Worm (Caenorhabditis elegans): ENCODE results near the gene C50E3.13.

Gene C50E3.13

DNA sequence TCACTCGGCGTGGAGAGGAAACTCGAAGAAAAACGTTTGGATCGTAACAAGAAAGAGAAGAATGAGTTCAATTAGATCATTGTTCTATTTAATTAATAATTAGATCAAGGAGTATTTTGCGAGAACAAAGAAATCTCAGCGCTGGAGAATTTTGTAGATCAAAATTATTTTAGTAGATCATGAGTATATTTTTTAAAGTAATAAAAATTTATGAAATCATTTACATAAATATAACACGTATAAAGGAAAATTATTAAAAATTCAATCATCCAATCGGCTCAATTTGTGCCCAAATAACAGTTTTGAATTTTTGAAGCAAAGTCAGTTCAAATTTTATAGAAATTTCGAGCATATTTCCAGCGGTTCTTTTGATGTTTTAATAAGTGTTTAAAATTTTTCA, at the start of gene C50E3.13:
C50E3.13 (minus strand) TSS at position 101 of the 400 bp plus-strand sequence.
- no peak for TF ChIP-seq him-1 (tag; optimal IDR thresholded peaks at IDR 0.05)
- TF ChIP-seq W03F9.2 (tag; optimal IDR thresholded peaks at IDR 0.05), result no peak
- TF ChIP-seq dao-5 (tag; optimal IDR thresholded peaks at IDR 0.05), result no peak

DNA sequence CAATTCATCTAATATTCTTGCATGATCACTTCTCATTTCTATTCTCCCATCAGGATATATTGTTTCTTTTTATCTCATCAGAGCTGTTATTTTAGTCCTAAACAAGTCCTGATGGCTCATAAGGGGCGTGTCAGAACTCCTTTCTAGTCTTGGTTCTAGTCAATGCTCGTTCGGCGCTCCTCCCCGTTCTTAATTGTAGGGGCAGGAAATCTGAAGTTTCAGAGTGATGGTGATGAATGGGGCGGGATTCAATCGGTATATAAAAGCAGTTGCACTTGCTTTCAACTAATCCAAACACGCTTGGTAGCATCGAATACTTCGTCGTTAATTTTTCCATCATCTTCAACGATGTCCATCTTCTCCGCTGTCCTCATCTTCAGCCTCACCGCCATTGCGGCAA, 48.2 kb upstream of the C50E3.13 start, which contains the start of gene C12D5.4:
C12D5.4 (plus strand) TSS at position 301 of the 400 bp plus-strand sequence.
- TF ChIP-seq dao-5 (tag; optimal IDR thresholded peaks at IDR 0.05) (no peak), W03F9.2 (tag; optimal IDR thresholded peaks at IDR 0.05) (no peak), him-1 (tag; optimal IDR thresholded peaks at IDR 0.05) (no peak)

DNA sequence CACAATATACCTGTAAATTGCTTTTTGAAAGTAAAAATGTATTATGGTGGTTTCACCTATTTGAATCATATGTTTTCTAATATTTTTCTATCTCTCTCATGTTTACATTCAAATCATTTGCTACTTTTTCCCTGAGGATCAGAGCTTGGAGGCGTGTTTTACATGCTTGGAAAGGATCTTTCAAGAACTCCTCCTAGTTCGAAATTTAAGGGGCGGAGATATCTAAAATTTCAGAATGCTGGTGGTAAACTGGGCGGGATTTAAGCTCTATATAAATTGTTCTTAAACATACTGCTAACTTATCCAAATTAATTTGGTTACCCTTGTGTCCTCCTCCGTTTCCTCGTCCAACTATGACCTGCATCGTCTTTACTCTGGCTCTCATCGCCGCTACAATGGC, 43.9 kb upstream of the C50E3.13 start, which contains the start of gene C12D5.5:
C12D5.5 (plus strand) TSS at position 301 of the 400 bp plus-strand sequence.
- TF ChIP-seq dao-5 (tag; optimal IDR thresholded peaks at IDR 0.05) (no peak), W03F9.2 (tag; optimal IDR thresholded peaks at IDR 0.05) (no peak), him-1 (tag; optimal IDR thresholded peaks at IDR 0.05) (no peak)

DNA sequence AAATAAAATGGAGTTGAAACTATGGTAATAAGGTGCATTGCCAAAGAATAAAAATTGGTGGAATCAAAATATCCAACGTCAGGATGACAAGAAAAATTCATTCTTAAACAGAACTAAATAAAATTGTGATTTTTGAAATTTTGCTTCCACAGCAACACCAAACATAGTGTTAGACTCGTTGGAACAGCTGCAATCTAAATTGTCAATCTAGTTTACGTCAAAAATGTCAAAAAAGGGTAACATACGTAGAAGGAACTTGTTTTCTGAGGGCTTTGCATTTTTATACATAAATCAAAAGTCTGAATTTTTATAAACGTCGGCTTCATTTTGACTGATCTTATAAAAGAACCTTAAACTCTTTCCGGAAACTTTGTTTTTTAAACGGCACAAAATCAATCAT, 29.5 kb upstream of the C50E3.13 start, which contains the start of gene srh-200:
srh-200 (minus strand) TSS at position 101 of the 400 bp plus-strand sequence.
- TF ChIP-seq W03F9.2 (tag; optimal IDR thresholded peaks at IDR 0.05), result no peak

DNA sequence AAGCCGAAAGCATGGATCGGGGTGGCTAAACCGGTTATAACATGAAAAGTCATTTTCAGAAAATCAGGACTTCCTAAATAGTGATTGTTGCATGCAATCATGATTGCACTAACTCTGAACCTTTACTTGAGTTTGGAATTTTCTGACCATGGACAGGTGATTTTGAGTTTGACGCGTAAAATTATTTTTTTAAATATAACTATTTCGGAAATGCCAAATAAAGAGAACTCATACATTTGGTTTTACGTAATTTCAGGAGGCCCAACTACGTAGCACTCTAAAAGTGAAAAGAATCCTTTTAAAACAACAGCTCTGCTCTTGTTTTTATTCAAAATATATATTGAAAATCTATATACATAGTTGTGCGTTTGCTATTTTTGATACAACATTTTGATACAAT, 27.7 kb upstream of the C50E3.13 start, which contains the start of gene srh-234:
srh-234 (minus strand) TSS at position 101 of the 400 bp plus-strand sequence.
- TF ChIP-seq dao-5 (tag; optimal IDR thresholded peaks at IDR 0.05), result no peak
- no peak for TF ChIP-seq W03F9.2 (tag; optimal IDR thresholded peaks at IDR 0.05)
- TF ChIP-seq him-1 (tag; optimal IDR thresholded peaks at IDR 0.05), result no peak

DNA sequence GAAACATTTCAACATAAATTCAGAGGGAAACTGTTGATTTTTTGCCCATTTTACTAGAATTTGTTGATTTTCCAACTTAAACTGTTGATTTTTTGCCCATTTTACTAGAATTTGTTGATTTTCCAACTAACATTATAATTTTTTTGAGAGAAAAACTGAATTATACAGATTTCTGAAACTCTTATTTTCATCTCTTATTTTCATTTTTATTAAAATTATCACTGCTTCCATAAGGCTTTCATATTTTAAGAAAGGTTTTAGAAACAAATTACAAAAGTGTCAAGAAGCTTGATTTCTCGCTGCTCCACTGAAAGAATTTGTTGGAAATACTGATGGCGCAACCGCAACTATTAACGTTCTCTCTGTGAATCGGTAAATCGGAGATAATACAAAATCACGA, 25.9 kb upstream of the C50E3.13 start:
- TF ChIP-seq dao-5 (tag; optimal IDR thresholded peaks at IDR 0.05), result no peak
- no peak for TF ChIP-seq W03F9.2 (tag; optimal IDR thresholded peaks at IDR 0.05)
- TF ChIP-seq him-1 (tag; optimal IDR thresholded peaks at IDR 0.05), result no peak

DNA sequence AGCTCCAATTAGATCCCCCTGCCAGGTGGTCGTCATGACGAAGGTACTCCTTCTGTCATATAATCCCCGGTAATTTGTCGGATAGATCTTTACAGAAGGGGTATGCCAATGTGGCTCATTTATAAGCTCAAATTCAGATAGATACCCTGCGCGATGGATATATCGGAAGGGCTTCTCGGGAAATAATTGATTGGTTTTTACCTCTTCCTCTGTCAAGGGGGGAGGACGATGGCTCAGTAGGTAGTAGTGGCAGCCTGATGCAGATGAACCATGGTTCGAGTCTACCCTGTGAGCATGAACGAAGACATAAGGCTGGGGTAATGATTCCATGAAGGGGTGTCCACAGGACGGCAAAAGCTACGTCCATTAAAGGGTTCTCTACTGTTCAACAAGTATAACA, 23.1 kb upstream of the C50E3.13 start:
- no peak for TF ChIP-seq dao-5 (tag; optimal IDR thresholded peaks at IDR 0.05)
- TF ChIP-seq him-1 (tag; optimal IDR thresholded peaks at IDR 0.05), result no peak
- TF ChIP-seq W03F9.2 (tag; optimal IDR thresholded peaks at IDR 0.05), result no peak

DNA sequence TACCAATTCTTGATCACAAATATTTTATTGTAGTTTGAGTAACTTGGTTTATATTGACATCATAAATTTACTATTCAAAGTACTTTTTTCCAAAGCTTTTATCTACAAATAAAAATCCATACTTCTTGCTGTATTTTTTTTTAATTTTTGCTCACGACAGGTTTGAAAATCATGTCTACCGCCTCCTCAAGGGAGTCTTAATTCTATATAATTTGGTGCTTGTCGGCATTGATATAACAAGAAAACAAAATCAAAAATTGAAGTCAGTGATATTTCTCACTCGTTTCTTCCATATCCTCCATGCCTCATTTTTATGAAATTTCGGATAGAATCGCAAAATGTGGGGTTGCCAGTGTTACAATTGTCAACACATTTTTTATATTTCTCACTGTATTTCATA, 21.4 kb upstream of the C50E3.13 start, which contains the start of gene str-47:
str-47 (plus strand) TSS at position 301 of the 400 bp plus-strand sequence.
- no peak for TF ChIP-seq dao-5 (tag; optimal IDR thresholded peaks at IDR 0.05)
- no peak for TF ChIP-seq him-1 (tag; optimal IDR thresholded peaks at IDR 0.05)
- TF ChIP-seq W03F9.2 (tag; optimal IDR thresholded peaks at IDR 0.05), result no peak

DNA sequence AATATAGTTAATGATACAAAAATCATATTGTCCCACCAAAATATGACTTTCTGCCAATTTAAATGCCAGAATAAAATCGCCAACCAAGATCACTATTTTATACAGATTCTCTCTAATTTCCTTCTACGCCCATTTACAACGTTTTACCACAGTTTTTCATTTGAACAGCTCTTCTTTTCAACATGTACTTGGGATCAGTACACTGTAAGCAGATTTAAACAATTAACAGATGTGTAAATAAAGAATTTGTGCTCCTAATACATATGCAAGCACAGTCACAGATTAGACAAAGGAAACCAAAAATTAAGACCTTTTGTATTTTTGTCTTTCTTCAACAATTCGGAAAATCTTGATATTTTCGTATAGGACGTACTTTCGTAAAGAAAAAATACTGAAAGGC, 19.4 kb upstream of the C50E3.13 start, which contains the start of gene F07C4.11:
F07C4.11 (minus strand) TSS at position 101 of the 400 bp plus-strand sequence.
- TF ChIP-seq him-1 (tag; optimal IDR thresholded peaks at IDR 0.05) (no peak), dao-5 (tag; optimal IDR thresholded peaks at IDR 0.05) (no peak), W03F9.2 (tag; optimal IDR thresholded peaks at IDR 0.05) (no peak)

DNA sequence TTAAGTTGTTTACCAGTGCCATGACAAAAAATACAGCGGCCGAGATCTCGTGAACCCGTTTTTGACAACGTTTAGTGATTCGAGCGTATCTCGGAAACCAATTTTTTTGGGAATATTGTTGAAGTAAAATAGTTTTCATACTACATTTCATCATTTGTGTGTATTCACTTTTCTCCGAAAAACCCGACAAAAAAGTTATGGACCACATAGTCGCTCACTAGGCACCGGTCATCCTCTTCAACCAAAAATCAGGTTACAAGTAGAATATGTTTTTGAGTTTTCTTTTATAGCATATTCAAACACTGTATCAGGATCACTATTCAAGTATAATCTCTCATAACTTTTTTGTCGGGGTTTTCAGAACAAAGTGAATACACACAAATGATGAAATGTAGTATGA, 17.7 kb upstream of the C50E3.13 start:
- no peak for TF ChIP-seq W03F9.2 (tag; optimal IDR thresholded peaks at IDR 0.05)
- no peak for TF ChIP-seq him-1 (tag; optimal IDR thresholded peaks at IDR 0.05)
- TF ChIP-seq dao-5 (tag; optimal IDR thresholded peaks at IDR 0.05), result no peak

DNA sequence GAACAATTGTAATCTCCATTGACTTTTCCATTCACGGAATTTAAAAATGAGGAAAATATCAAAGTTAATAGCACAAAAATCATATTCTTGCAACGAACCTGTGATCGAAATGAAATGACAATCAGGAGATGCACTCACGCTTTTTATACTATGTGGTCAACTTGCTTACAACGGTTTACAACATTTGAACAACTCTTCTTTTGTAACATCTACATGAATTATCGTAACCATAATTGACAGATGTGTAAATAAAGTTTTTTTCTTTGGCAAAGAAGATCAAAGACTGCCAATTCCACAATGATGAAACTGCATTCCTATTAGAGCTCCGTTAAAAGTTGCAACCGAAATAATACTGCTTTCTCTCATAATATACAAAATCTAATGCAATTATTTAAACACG, 15.7 kb upstream of the C50E3.13 start, which contains the start of gene F07C4.10:
F07C4.10 (minus strand) TSS at position 101 of the 400 bp plus-strand sequence.
- TF ChIP-seq W03F9.2 (tag; optimal IDR thresholded peaks at IDR 0.05) (no peak), him-1 (tag; optimal IDR thresholded peaks at IDR 0.05) (no peak), dao-5 (tag; optimal IDR thresholded peaks at IDR 0.05) (no peak)

DNA sequence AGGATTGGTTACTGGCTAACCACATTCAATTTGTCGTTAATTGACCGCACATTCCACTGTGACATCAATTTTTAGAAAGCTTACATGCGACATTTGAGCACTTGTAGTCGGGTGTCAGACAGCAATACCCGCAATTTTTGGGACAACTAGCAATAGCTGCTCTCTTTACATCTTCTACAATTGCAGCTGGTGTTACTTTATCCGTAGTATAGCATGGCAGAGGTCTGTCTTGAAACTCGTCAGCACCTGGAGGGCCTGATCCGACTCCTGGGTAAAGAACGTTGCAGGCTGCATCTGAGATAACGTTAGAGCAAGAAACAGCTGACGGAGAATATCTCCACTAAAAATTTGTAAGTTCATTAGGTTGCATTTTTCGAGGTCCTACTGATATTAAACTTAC, 15.3 kb upstream of the C50E3.13 start:
- TF ChIP-seq him-1 (tag; optimal IDR thresholded peaks at IDR 0.05), result no peak
- TF ChIP-seq W03F9.2 (tag; optimal IDR thresholded peaks at IDR 0.05), result no peak
- no peak for TF ChIP-seq dao-5 (tag; optimal IDR thresholded peaks at IDR 0.05)

DNA sequence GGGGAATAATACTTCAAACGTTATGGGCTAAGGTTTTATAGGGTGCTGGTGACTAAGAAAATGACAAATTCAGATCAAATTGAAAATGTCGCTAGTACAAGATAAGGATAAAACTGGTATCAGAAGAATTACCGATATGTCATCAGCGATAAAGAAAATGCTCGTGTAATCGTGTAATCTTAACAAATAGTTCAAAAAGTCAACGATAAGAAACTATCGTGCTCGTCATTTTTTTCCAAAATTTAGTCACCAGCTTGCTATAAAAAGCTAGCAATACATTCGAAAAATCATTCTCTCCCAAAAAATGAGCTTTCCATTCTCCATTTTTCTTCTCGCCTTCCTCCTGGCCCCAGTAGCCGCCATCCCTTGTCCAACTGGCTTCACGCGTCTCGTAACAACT, 13.7 kb upstream of the C50E3.13 start, which contains the start of gene clec-45:
clec-45 (plus strand) TSS at position 301 of the 400 bp plus-strand sequence.
- TF ChIP-seq dao-5 (tag; optimal IDR thresholded peaks at IDR 0.05), result no peak
- no peak for TF ChIP-seq W03F9.2 (tag; optimal IDR thresholded peaks at IDR 0.05)
- no peak for TF ChIP-seq him-1 (tag; optimal IDR thresholded peaks at IDR 0.05)

DNA sequence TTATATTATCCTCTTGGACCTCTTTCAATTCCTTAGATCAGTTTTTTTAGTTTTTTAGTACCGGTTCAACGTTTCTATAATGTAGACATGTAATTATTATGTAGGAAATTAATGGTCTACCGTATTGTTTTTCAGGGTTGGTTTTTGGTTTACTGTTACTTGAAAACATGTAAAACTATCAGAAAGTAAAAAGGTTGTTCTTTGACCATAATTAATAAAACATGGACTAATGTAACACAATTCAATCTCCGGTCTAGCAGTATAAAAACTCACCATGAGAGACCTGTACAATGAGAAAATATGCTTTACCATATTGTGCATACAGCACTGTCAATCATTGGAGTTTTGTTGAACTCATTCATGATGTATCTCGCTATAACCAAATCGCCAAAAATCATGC, 11.4 kb upstream of the C50E3.13 start, which contains the start of gene srd-29:
srd-29 (plus strand) TSS at position 301 of the 400 bp plus-strand sequence.
- TF ChIP-seq him-1 (tag; optimal IDR thresholded peaks at IDR 0.05) (no peak), dao-5 (tag; optimal IDR thresholded peaks at IDR 0.05) (no peak), W03F9.2 (tag; optimal IDR thresholded peaks at IDR 0.05) (no peak)

DNA sequence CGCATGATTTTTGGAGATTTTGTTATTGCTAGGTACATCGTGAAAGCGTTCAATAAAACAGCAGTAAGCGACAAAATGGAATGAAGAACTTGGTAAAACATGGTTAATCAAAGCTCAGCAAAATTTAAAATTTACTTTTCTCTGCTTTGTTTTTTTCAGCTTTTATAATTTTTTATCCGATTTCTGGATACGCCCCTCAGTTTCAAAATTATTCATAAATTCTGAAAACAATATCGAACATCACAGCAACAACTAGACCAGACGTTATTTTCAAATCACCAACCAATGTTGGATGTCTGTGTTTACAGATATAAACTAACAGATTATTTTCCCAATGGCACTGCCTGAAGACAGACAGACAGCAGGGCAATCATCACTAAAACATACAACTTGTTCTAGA, 10.6 kb upstream of the C50E3.13 start, which contains the start of gene srd-31:
srd-31 (minus strand) TSS at position 101 of the 400 bp plus-strand sequence.
- TF ChIP-seq dao-5 (tag; optimal IDR thresholded peaks at IDR 0.05) (no peak), W03F9.2 (tag; optimal IDR thresholded peaks at IDR 0.05) (no peak)
